Fruit fly (Drosophila melanogaster) whole organism, embryonic: ENCODE measurements around the gene mtsh.

Source experiments
- BtbVII ChIP-seq: fragments of 200-800 bp; sonication (Bioruptor generic); optimal IDR thresholded peaks from 3 replicates; lab custom pipeline; 2017; ENCODE audit warnings: missing biosample characterization, mild to moderate bottlenecking, missing genetic modification characterization
- CG10267 ChIP-seq: fragments of 200-800 bp; sonication (Bioruptor generic); optimal IDR thresholded peaks from 2 replicates; lab custom pipeline; 2018; ENCODE audit warnings: missing biosample characterization, mild to moderate bottlenecking, missing genetic modification characterization, moderate library complexity
- CG12155 ChIP-seq: fragments of 200-800 bp; sonication (Bioruptor generic); optimal IDR thresholded peaks from 3 replicates; lab custom pipeline; 2016; ENCODE audit warnings: missing biosample characterization, missing genetic modification characterization
- CG12219 ChIP-seq: fragments of 200-800 bp; sonication (Bioruptor generic); optimal IDR thresholded peaks from 3 replicates; lab custom pipeline; 2018; ENCODE audit warnings: missing biosample characterization, mild to moderate bottlenecking, missing genetic modification characterization
- CG12299 ChIP-seq: fragments of 200-800 bp; sonication (Bioruptor generic); optimal IDR thresholded peaks from 2 replicates; lab custom pipeline; 2018; ENCODE audit warnings: missing biosample characterization, mild to moderate bottlenecking, missing genetic modification characterization
- CG13123 ChIP-seq: fragments of 200-800 bp; sonication (Bioruptor generic); optimal IDR thresholded peaks from 2 replicates; lab custom pipeline; 2016; ENCODE audit warnings: missing biosample characterization, missing genetic modification characterization
- CG14050 ChIP-seq: fragments of 200-800 bp; sonication (Bioruptor generic); IDR thresholded peaks from 3 replicates; pipeline ENCODE4 v1.3.6; 2022; ENCODE audit warnings: missing biosample characterization, missing genetic modification characterization
- CG1602 ChIP-seq: fragments of 200-800 bp; sonication (Bioruptor generic); optimal IDR thresholded peaks from 3 replicates; lab custom pipeline; 2016; ENCODE audit warnings: missing biosample characterization, missing genetic modification characterization
- CG31441 ChIP-seq: fragments of 200-800 bp; sonication (Bioruptor generic); IDR thresholded peaks from 2 replicates; pipeline ENCODE4 v1.3.6; 2022; ENCODE audit warnings: missing biosample characterization, missing genetic modification characterization
- CG3163 ChIP-seq: fragments of 200-800 bp; sonication (Bioruptor generic); optimal IDR thresholded peaks from 3 replicates; lab custom pipeline; 2016; ENCODE audit warnings: missing biosample characterization, missing genetic modification characterization
- CG4282 ChIP-seq: fragments of 200-800 bp; sonication (Bioruptor generic); optimal IDR thresholded peaks from 2 replicates; lab custom pipeline; 2016; ENCODE audit warnings: missing biosample characterization, missing genetic modification characterization
- CG5180 ChIP-seq: fragments of 200-800 bp; sonication (Bioruptor generic); optimal IDR thresholded peaks from 3 replicates; lab custom pipeline; 2017; ENCODE audit warnings: missing biosample characterization, missing genetic modification characterization, mild to moderate bottlenecking, moderate library complexity, missing genetic modification reagents
- CG5245 ChIP-seq: fragments of 200-800 bp; sonication (Bioruptor generic); optimal IDR thresholded peaks from 3 replicates; lab custom pipeline; 2016; ENCODE audit warnings: missing biosample characterization, missing genetic modification characterization
- CG5953 ChIP-seq: fragments of 200-800 bp; sonication (Bioruptor generic); IDR thresholded peaks from 2 replicates; pipeline ENCODE4 v1.3.6; 2022; ENCODE audit warnings: missing biosample characterization, missing genetic modification characterization
- CG6254 ChIP-seq: fragments of 200-800 bp; sonication (Bioruptor generic); optimal IDR thresholded peaks from 3 replicates; lab custom pipeline; 2017; ENCODE audit warnings: mild to moderate bottlenecking, missing biosample characterization, missing genetic modification reagents, missing genetic modification characterization
- CG6765 ChIP-seq: fragments of 200-800 bp; sonication (Bioruptor generic); optimal IDR thresholded peaks from 3 replicates; lab custom pipeline; 2017; ENCODE audit warnings: missing biosample characterization, mild to moderate bottlenecking, missing genetic modification characterization
- CG7928 ChIP-seq: fragments of 200-800 bp; sonication (Bioruptor generic); optimal IDR thresholded peaks from 2 replicates; lab custom pipeline; 2017; ENCODE audit warnings: missing biosample characterization, mild to moderate bottlenecking, missing genetic modification characterization
- CG8388 ChIP-seq: fragments of 200-800 bp; sonication (Bioruptor generic); optimal IDR thresholded peaks from 2 replicates; lab custom pipeline; 2019; ENCODE audit warnings: missing biosample characterization, mild to moderate bottlenecking, missing genetic modification characterization, moderate library complexity
- CG8944 ChIP-seq: fragments of 200-800 bp; sonication (Bioruptor generic); optimal IDR thresholded peaks from 3 replicates; lab custom pipeline; 2016; ENCODE audit warnings: missing biosample characterization, missing genetic modification characterization
- CG9817 ChIP-seq: fragments of 200-800 bp; sonication (Bioruptor generic); optimal IDR thresholded peaks from 2 replicates; lab custom pipeline; 2018; ENCODE audit warnings: missing biosample characterization, mild to moderate bottlenecking, missing genetic modification characterization, moderate library complexity
- Dbx ChIP-seq: fragments of 200-800 bp; sonication (Bioruptor generic); IDR thresholded peaks from 3 replicates; pipeline ENCODE4 v1.3.6; 2022; ENCODE audit warnings: missing biosample characterization, missing genetic modification characterization
- Gug ChIP-seq: fragments of 200-800 bp; sonication (Bioruptor generic); IDR thresholded peaks from 4 replicates; pipeline ENCODE4 v1.3.6; 2022; ENCODE audit warnings: missing biosample characterization, missing genetic modification characterization
- HLHmδ ChIP-seq: fragments of 200-800 bp; sonication (Bioruptor generic); optimal IDR thresholded peaks from 2 replicates; lab custom pipeline; 2018; ENCODE audit warnings: missing biosample characterization, mild to moderate bottlenecking, missing genetic modification characterization, moderate library complexity
- Lim3 ChIP-seq: fragments of 200-800 bp; sonication (Bioruptor generic); IDR thresholded peaks from 2 replicates; pipeline ENCODE4 v1.3.6; 2022; ENCODE audit warnings: missing biosample characterization, missing genetic modification characterization
- Meics ChIP-seq: fragments of 200-800 bp; sonication (Bioruptor generic); optimal IDR thresholded peaks from 2 replicates; lab custom pipeline; 2017; ENCODE audit warnings: missing biosample characterization, mild to moderate bottlenecking, missing genetic modification characterization
- Nf-YA ChIP-seq: fragments of 200-800 bp; sonication (Bioruptor generic); IDR thresholded peaks from 2 replicates; pipeline ENCODE4 v1.3.6; 2022; ENCODE audit warnings: missing biosample characterization, missing genetic modification characterization
- Nf-YB ChIP-seq: fragments of 200-800 bp; sonication (Bioruptor generic); optimal IDR thresholded peaks from 3 replicates; lab custom pipeline; 2019; ENCODE audit warnings: missing biosample characterization, mild to moderate bottlenecking, missing genetic modification characterization, moderate library complexity
- Ravus ChIP-seq: fragments of 200-800 bp; sonication (Bioruptor generic); IDR thresholded peaks from 2 replicates; pipeline ENCODE4 v1.3.6; 2022; ENCODE audit warnings: missing biosample characterization, missing genetic modification characterization
- Rx ChIP-seq: fragments of 200-800 bp; sonication (Bioruptor generic); IDR thresholded peaks from 2 replicates; pipeline ENCODE4 v1.3.6; 2022; ENCODE audit warnings: missing biosample characterization, missing genetic modification characterization
- Six4 ChIP-seq: fragments of 200-800 bp; sonication (Bioruptor generic); optimal IDR thresholded peaks from 2 replicates; lab custom pipeline; 2016; ENCODE audit warnings: missing biosample characterization, missing genetic modification characterization
- Stat92E ChIP-seq, 3 experiments: fragments of >200 bp in 2 of 3; fragments of 200-800 bp in 1 of 3; sonication (Bioruptor generic) in 1 of 3; optimal IDR thresholded peaks; 2 replicates each; lab custom pipeline; 2017 to 2019; ENCODE audit warnings: missing biosample characterization in 3 of 3, missing genetic modification characterization in 3 of 3, mild to moderate bottlenecking in 1 of 3, moderate library complexity in 1 of 3
- Taf1 ChIP-seq: fragments of 200-800 bp; sonication (Bioruptor generic); IDR thresholded peaks from 2 replicates; pipeline ENCODE4 v1.3.6; 2022; ENCODE audit warnings: missing biosample characterization, missing genetic modification characterization
- Trl ChIP-seq, 3 experiments: fragments of >200 bp in 2 of 3; fragments of 200-800 bp in 1 of 3; sonication (Bioruptor generic) in 1 of 3; optimal IDR thresholded peaks; 2 replicates in 1 of 3; 3 replicates in 2 of 3; lab custom pipeline; 2016 to 2017; ENCODE audit warnings: missing biosample characterization in 1 of 3, missing genetic modification characterization in 1 of 3
- danr ChIP-seq: fragments of 200-800 bp; sonication (Bioruptor generic); IDR thresholded peaks from 2 replicates; pipeline ENCODE4 v1.3.6; 2022; ENCODE audit warnings: missing biosample characterization, missing genetic modification characterization
- esg ChIP-seq: fragments of 200-800 bp; sonication (Bioruptor generic); conservative IDR thresholded peaks from 2 replicates; pipeline ENCODE4 v1.3.6; 2022; ENCODE audit warnings: missing biosample characterization, missing genetic modification characterization
- gcm ChIP-seq: fragments of 200-800 bp; sonication (Bioruptor generic); optimal IDR thresholded peaks from 2 replicates; lab custom pipeline; 2019; ENCODE audit warnings: missing biosample characterization, mild to moderate bottlenecking, missing genetic modification characterization, moderate library complexity
- ind ChIP-seq: fragments of 200-800 bp; sonication (Bioruptor generic); optimal IDR thresholded peaks from 3 replicates; lab custom pipeline; 2016; ENCODE audit warnings: missing biosample characterization, missing genetic modification characterization
- jumu ChIP-seq: fragments of 200-800 bp; sonication (Bioruptor generic); optimal IDR thresholded peaks from 3 replicates; lab custom pipeline; 2016; ENCODE audit warnings: missing biosample characterization, missing genetic modification characterization
- maf-S ChIP-seq: fragments of 200-800 bp; sonication (Bioruptor generic); optimal IDR thresholded peaks from 2 replicates; lab custom pipeline; 2016; ENCODE audit warnings: missing biosample characterization, missing genetic modification characterization
- pb ChIP-seq: fragments of 200-800 bp; sonication (Bioruptor generic); optimal IDR thresholded peaks from 3 replicates; lab custom pipeline; 2016; ENCODE audit warnings: missing biosample characterization, missing genetic modification characterization
- repo ChIP-seq: fragments of 200-800 bp; sonication (Bioruptor generic); optimal IDR thresholded peaks from 2 replicates; lab custom pipeline; 2016; ENCODE audit warnings: missing biosample characterization, missing genetic modification characterization
- row ChIP-seq: fragments of 200-800 bp; sonication (Bioruptor generic); IDR thresholded peaks from 3 replicates; pipeline ENCODE4 v1.3.6; 2022; ENCODE audit warnings: missing biosample characterization, missing genetic modification characterization
- sc ChIP-seq, 3 experiments: fragments of >200 bp in 2 of 3; fragments of 200-800 bp in 1 of 3; sonication (Bioruptor generic) in 1 of 3; optimal IDR thresholded peaks; 2 replicates in 2 of 3; 3 replicates in 1 of 3; lab custom pipeline; 2017; ENCODE audit warnings: mild to moderate bottlenecking in 1 of 3, missing biosample characterization in 1 of 3, missing genetic modification characterization in 1 of 3, missing genetic modification reagents in 1 of 3
- slp2 ChIP-seq: fragments of 200-800 bp; sonication (Bioruptor generic); optimal IDR thresholded peaks from 2 replicates; lab custom pipeline; 2016; ENCODE audit warnings: missing biosample characterization, missing genetic modification characterization
- tup ChIP-seq: fragments of 200-800 bp; sonication (Bioruptor generic); optimal IDR thresholded peaks from 2 replicates; lab custom pipeline; 2016; ENCODE audit warnings: missing biosample characterization, mild to moderate bottlenecking, missing genetic modification characterization, moderate library complexity
- usp ChIP-seq: fragments of >200 bp; optimal IDR thresholded peaks from 2 replicates; lab custom pipeline; 2017; ENCODE audit warnings: missing biosample characterization, missing genetic modification characterization
- wek ChIP-seq: fragments of 200-800 bp; sonication (Bioruptor generic); optimal IDR thresholded peaks from 3 replicates; lab custom pipeline; 2018; ENCODE audit warnings: missing biosample characterization, mild to moderate bottlenecking, missing genetic modification characterization, moderate library complexity
- zen ChIP-seq: fragments of 200-800 bp; sonication (Bioruptor generic); optimal IDR thresholded peaks from 3 replicates; lab custom pipeline; 2018; ENCODE audit warnings: missing biosample characterization, mild to moderate bottlenecking, missing genetic modification characterization, moderate library complexity
- zf30C ChIP-seq: fragments of 200-800 bp; sonication (Bioruptor generic); optimal IDR thresholded peaks from 3 replicates; lab custom pipeline; 2018; ENCODE audit warnings: missing biosample characterization, mild to moderate bottlenecking, missing genetic modification characterization

Gene mtsh

dm6 chr2L:8277561-8278201 lies 42.0 kb downstream of the mtsh start:
- TF ChIP-seq sc (optimal IDR thresholded peaks at IDR 0.05; lab: Kevin White, UChicago): no peak
- peak; percentile 98 for TF ChIP-seq sc (GFP tag; optimal IDR thresholded peaks at IDR 0.05; lab: Kevin White, UChicago)
- TF ChIP-seq CG5180 (GFP tag; lab: Kevin White, UChicago): peak; percentile 91
- TF ChIP-seq maf-S (GFP tag; lab: Kevin White, UChicago): peak; percentile 86
- peak; percentile 71 for TF ChIP-seq wek
- TF ChIP-seq Rx (GFP tag; lab: Robert Waterston, UW): peak; percentile 97
- peak; percentile 98 for TF ChIP-seq zen
- TF ChIP-seq Ravus: peak; percentile 92
- peak; percentile 96 for TF ChIP-seq Meics (GFP tag; lab: Kevin White, UChicago)
- TF ChIP-seq Six4 (GFP tag; lab: Kevin White, UChicago): peak; percentile 98
- peak; percentile 99 for TF ChIP-seq gcm (GFP tag; lab: Kevin White, UChicago)
- TF ChIP-seq CG12299 (tag; lab: Kevin White, UChicago): peak; percentile 97
- peak; percentile 80 for TF ChIP-seq CG8944 (GFP tag; lab: Kevin White, UChicago)
- peak; percentile 97 for TF ChIP-seq CG13123 (GFP tag; lab: Kevin White, UChicago)
- TF ChIP-seq CG3163 (GFP tag; lab: Kevin White, UChicago): peak; percentile 91
- TF ChIP-seq zf30C (GFP tag; lab: Kevin White, UChicago): peak; percentile 98
- TF ChIP-seq usp (GFP tag; lab: Kevin White, UChicago): no peak
- peak; percentile 89 for TF ChIP-seq Nf-YB
- TF ChIP-seq CG6254 (GFP tag; lab: Kevin White, UChicago): peak; percentile 96
- peak; percentile 24 for TF ChIP-seq CG4282 (GFP tag; lab: Kevin White, UChicago)
- peak; percentile 99 for TF ChIP-seq CG1602 (GFP tag; lab: Kevin White, UChicago)
- TF ChIP-seq esg (GFP tag; lab: Robert Waterston, UW): peak; percentile 98
- peak; percentile 98 for TF ChIP-seq CG10267 (tag; lab: Kevin White, UChicago)
- peak; percentile 91 for TF ChIP-seq CG6765 (GFP tag; lab: Kevin White, UChicago)
- peak; percentile 98 for TF ChIP-seq CG8388 (GFP tag; lab: Kevin White, UChicago)
- peak; percentile 92 for TF ChIP-seq Taf1 (GFP tag; lab: Robert Waterston, UW)
- peak; percentile 61 for TF ChIP-seq pb
- TF ChIP-seq CG14050 (GFP tag; lab: Robert Waterston, UW): peak; percentile 98
- TF ChIP-seq CG7928 (GFP tag; lab: Kevin White, UChicago): peak; percentile 69
- peak; percentile 97 for TF ChIP-seq BtbVII (GFP tag; lab: Kevin White, UChicago)
- TF ChIP-seq Dbx (GFP tag; lab: Robert Waterston, UW): peak; percentile 95
- peak; percentile 98 for TF ChIP-seq CG5953 (GFP tag; lab: Robert Waterston, UW)
- TF ChIP-seq HLHmδ (GFP tag; lab: Kevin White, UChicago): peak; percentile 91
- TF ChIP-seq Nf-YA: peak; percentile 96
- peak; percentile 99 for TF ChIP-seq row (GFP tag; lab: Robert Waterston, UW)
- peak; percentile 90 for TF ChIP-seq Gug
- peak; percentile 97 for TF ChIP-seq CG5245 (GFP tag; lab: Kevin White, UChicago)
- peak; percentile 99 for TF ChIP-seq CG31441 (GFP tag; lab: Robert Waterston, UW)
- TF ChIP-seq Stat92E (GFP tag; optimal IDR thresholded peaks at IDR 0.05; lab: Kevin White, UChicago): peak in 1 of 3 experiments; percentile 98
- TF ChIP-seq CG12219 (GFP tag; lab: Kevin White, UChicago): peak; percentile 94
- TF ChIP-seq jumu (GFP tag; lab: Kevin White, UChicago): peak; percentile 73
- peak; percentile 84 for TF ChIP-seq slp2
- TF ChIP-seq Lim3: peak; percentile 95
- peak; percentile 88 for TF ChIP-seq Trl (optimal IDR thresholded peaks at IDR 0.05; lab: Kevin White, UChicago)
- TF ChIP-seq Trl (GFP tag; optimal IDR thresholded peaks at IDR 0.05; lab: Kevin White, UChicago): peak; percentile 58
- peak; percentile 93 for TF ChIP-seq CG9817 (tag; lab: Kevin White, UChicago)
- peak; percentile 98 for TF ChIP-seq danr (GFP tag; lab: Robert Waterston, UW)
- peak; percentile 94 for TF ChIP-seq CG12155
- peak; percentile 94 for TF ChIP-seq ind (GFP tag; lab: Kevin White, UChicago)
- peak; percentile 83 for TF ChIP-seq repo (GFP tag; lab: Kevin White, UChicago)
- peak; percentile 97 for TF ChIP-seq tup (GFP tag; lab: Kevin White, UChicago)
